Fruit fly (Drosophila melanogaster): ENCODE data around the gene Wdr37.

Gene Wdr37

DNA sequence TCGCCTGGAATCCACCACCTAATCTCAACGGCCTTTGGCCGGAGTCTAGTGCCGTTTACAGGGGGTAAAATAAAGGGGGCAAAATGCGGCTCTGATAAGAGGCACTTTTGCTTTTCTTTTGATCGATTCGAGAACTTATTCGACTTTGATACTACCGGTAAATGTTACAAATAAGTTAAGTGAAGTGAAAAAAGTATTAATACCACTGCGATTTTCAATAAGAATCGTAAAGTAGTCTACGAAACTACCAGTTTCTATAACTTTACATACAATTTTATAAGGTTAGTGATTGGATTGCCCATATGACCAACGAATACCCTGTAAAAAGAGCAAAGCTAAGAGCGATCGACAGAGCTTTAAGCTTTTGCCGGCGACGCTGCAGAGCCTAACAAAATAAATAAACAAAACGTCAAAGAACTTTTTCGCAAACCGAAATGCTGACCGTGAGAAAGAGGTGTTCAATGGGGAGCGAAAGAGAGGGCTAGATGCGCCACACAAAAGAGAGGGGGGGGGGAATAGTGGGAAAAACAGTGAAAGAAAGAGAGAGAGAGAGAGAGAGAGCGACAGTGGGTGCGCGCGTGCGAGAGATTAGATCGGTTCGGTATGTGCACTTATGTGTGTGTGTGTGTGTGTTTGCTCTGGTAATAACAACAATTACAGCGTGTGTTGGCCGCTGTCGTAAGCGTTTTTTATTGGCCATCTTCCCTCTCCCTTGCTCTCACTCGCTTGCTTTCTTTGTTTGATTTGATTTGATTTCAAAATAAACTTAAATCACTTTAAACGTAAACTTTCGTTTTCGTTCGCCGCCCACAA is 34.2 kb upstream of the Wdr37 start:
- TF ChIP-seq Dll (optimal IDR thresholded peaks at IDR 0.05) (peak; percentile 51), pan (optimal IDR thresholded peaks at IDR 0.05) (peak; percentile 70), psq (optimal IDR thresholded peaks at IDR 0.05) (no peak), CG8478 (optimal IDR thresholded peaks at IDR 0.05) (peak; percentile 12), EcR (GFP tag; optimal IDR thresholded peaks at IDR 0.05) (no peak), usp (GFP tag; optimal IDR thresholded peaks at IDR 0.05) (no peak)

DNA sequence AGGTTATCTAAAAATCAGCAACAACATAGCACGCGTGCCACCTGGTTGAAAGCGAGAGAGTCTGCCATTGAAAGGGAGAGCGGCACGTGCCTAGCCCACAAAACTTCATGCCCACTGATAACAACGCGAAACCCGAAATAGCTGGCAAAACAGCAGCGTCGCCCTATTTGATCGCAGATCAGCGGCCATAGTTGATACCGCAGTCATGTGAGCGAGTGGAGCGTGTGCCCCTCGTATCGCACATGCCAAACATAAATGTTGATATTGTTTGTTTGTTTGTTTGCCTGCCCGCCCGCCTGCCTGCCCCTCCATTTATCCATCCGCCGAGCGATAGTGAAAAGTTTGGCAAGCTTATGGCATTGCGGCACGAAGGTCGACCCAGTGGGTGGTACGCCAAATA is 30.4 kb upstream of the Wdr37 start:
- TF ChIP-seq pan (optimal IDR thresholded peaks at IDR 0.05) (no peak), CG8478 (optimal IDR thresholded peaks at IDR 0.05) (no peak), Dll (optimal IDR thresholded peaks at IDR 0.05) (no peak), psq (optimal IDR thresholded peaks at IDR 0.05) (no peak), EcR (GFP tag; optimal IDR thresholded peaks at IDR 0.05) (no peak), usp (GFP tag; optimal IDR thresholded peaks at IDR 0.05) (no peak)

- TF ChIP-seq CG8478 (optimal IDR thresholded peaks at IDR 0.05), result no peak
- no peak for TF ChIP-seq EcR (GFP tag; optimal IDR thresholded peaks at IDR 0.05)
- no peak for TF ChIP-seq Dll (optimal IDR thresholded peaks at IDR 0.05)
- TF ChIP-seq pan (optimal IDR thresholded peaks at IDR 0.05), result no peak
- no peak for TF ChIP-seq usp (GFP tag; optimal IDR thresholded peaks at IDR 0.05)
- TF ChIP-seq psq (optimal IDR thresholded peaks at IDR 0.05), result no peak
Observed at dm6 chr3R:18423352-18423751, 20.8 kb upstream of the Wdr37 start.

DNA sequence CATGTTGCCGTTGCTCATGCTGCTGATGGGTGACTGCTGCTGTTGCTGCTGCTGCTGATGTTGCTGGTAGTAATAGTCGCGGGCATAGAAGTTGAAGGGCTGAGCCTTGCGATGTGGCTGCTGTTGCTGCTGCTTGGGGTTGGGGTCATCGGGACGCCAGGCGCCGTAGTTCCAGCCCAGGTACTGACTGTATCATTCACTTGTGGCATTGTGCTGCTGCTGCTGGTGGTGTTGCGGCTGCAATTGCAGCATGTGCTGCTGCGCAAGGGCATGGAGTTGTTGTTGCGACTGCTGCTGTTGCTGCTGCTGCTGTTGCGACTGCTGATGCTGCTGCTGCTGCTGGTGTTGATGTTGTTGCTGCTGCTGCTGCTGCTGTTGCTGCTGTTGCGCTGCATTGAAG is 19.9 kb upstream of the Wdr37 start:
- TF ChIP-seq psq (optimal IDR thresholded peaks at IDR 0.05) (no peak), pan (optimal IDR thresholded peaks at IDR 0.05) (no peak), EcR (GFP tag; optimal IDR thresholded peaks at IDR 0.05) (no peak), CG8478 (optimal IDR thresholded peaks at IDR 0.05) (no peak), usp (GFP tag; optimal IDR thresholded peaks at IDR 0.05) (no peak), Dll (optimal IDR thresholded peaks at IDR 0.05) (no peak)

DNA sequence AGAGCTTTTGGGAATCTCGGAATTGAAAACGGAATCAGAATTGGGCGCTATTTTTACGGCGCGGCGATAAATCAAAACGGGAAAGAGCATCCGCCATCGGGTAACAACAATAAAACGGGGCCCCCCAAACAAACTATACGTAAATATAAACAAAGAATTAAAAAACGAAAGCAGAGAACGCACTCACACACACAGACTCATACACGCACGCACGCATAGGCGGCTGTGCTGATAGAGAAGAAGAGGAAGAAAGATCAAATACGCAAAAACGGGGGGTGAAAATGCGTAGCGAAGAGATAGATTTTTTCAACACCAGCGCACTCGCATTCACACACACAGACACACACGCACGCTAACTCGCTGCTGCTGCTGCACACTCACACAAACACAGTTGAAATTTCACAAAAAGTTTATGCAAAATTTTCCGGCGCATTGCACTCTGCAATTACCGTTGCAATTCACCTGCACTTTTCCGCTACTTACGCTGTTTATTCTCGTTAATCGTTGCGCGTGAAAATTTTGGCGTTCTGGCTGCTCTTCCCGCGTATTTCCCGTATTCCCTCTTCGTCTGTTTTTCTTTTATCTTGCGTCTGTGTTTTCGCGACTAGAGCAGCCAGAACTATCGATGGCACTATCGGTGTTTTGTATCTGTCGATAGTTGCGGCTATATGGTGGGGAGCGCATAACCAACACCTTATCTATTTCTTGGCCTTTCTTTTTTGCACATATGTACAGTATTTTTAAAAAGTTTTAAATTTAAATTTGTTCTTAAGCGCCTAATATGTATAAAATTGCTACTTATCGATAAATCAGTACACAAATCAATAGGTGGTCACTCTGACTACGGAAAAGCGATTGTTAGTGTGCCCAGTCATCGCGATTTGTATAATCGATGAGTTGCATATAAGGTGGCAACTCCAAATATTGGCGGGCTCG is 10.0 kb upstream of the Wdr37 start, which contains the start of gene CG31122:
Gene CG31122, minus strand, starts transcription at position 596 of the 936 bp plus-strand sequence.
- TF ChIP-seq psq (optimal IDR thresholded peaks at IDR 0.05), result no peak
- peak; percentile 38 for TF ChIP-seq CG8478 (optimal IDR thresholded peaks at IDR 0.05)

- no peak for TF ChIP-seq EcR (GFP tag; optimal IDR thresholded peaks at IDR 0.05)
- TF ChIP-seq pan (optimal IDR thresholded peaks at IDR 0.05), result no peak
- TF ChIP-seq psq (optimal IDR thresholded peaks at IDR 0.05), result no peak
- no peak for TF ChIP-seq CG8478 (optimal IDR thresholded peaks at IDR 0.05)
- no peak for TF ChIP-seq usp (GFP tag; optimal IDR thresholded peaks at IDR 0.05)
- no peak for TF ChIP-seq Dll (optimal IDR thresholded peaks at IDR 0.05)
Observed at dm6 chr3R:18411205-18411749, 8.8 kb upstream of the Wdr37 start, which contains the start of gene CG10864. Gene CG10864 (minus strand): TSS chr3R:18411631.

- TF ChIP-seq CG8478 (optimal IDR thresholded peaks at IDR 0.05) (no peak), EcR (GFP tag; optimal IDR thresholded peaks at IDR 0.05) (no peak), psq (optimal IDR thresholded peaks at IDR 0.05) (no peak)
Observed at dm6 chr3R:18404713-18405112, 2.2 kb upstream of the Wdr37 start, which contains the start of gene CG7685. Gene CG7685 (plus strand): TSS chr3R:18404940.

- TF ChIP-seq CG8478 (optimal IDR thresholded peaks at IDR 0.05), result no peak
Observed at dm6 chr3R:18399698-18400020, 2.9 kb downstream of the Wdr37 start.

DNA sequence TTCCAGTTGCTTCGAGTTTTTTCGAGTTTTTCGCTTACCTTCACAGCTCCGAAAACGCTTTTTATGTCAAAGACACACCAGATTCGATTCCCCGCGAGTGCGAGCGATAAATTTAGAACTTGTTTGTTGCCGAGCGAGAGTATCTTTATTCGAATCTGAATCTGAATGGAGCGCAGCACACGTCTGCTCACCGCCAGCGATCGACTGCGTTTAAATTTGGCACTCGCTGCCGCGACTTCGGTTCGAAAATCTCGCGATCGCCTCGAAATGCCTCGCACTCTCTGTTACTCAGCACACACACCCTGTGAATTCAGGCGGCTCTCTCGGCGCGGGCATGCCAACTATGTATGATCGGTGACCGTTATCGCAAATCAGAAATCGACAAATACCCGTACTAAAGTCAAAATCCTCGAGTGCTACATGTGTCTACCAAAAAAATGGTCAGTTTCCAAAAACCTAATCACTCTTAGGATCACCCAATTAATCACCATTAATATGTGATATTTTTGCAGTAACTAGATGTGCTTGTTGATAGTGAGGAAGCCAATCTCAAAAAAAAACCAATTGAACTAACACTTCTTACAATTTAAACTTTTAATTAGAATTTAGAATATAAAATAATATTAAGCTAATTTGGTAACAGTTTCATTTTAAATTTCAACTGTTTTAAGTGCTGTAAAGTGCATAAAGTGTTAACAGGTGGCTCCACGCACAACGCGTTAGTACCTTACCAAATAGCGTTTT is 3.4 kb downstream of the Wdr37 start, which contains the start of gene Vha100-2:
Gene Vha100-2, minus strand, starts transcription at position 216 of the 744 bp plus-strand sequence.
- peak; percentile 63 for TF ChIP-seq pan (optimal IDR thresholded peaks at IDR 0.05)
- TF ChIP-seq usp (GFP tag; optimal IDR thresholded peaks at IDR 0.05), result no peak
- TF ChIP-seq Dll (optimal IDR thresholded peaks at IDR 0.05), result peak; percentile 22
- TF ChIP-seq psq (optimal IDR thresholded peaks at IDR 0.05), result no peak

DNA sequence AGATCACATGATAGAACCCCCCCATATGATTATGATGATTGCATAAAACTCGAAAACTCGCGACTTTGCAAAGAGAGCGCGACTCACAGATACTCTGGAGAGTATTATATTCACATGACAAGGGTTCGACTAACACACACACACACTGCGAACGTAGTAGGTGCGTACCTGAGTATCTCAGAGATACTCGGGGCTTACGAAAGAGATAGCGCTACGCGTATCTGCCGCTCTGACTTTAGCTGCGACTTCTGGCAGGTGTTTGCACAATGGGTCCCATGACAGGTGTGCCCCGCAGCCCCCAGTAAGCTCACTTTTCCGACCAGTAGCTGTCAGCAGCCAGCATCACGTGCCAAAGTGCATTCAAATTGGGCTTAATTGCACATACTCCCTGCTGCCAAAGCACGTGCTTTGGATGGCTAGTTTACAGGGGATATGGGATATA is 4.0 kb downstream of the Wdr37 start:
- TF ChIP-seq usp (GFP tag; optimal IDR thresholded peaks at IDR 0.05), result no peak
- no peak for TF ChIP-seq pan (optimal IDR thresholded peaks at IDR 0.05)
- TF ChIP-seq Dll (optimal IDR thresholded peaks at IDR 0.05), result peak; percentile 64
- no peak for TF ChIP-seq psq (optimal IDR thresholded peaks at IDR 0.05)

- no peak for TF ChIP-seq usp (GFP tag; optimal IDR thresholded peaks at IDR 0.05)
- TF ChIP-seq CG8478 (optimal IDR thresholded peaks at IDR 0.05), result no peak
- no peak for TF ChIP-seq EcR (GFP tag; optimal IDR thresholded peaks at IDR 0.05)
Observed at dm6 chr3R:18397834-18398378, 4.6 kb downstream of the Wdr37 start.
